Worm (Caenorhabditis elegans) whole organism, young adult: Measurements from ENCODE around the gene T23F6.3.

Experiments used
- B0019.2 ChIP-seq: fragments of 200-800 bp; sonication (Bioruptor generic); conservative IDR thresholded peaks from 2 replicates; pipeline ENCODE4 v1.3.6; 2022; ENCODE audit warnings: missing genetic modification reagents, missing genetic modification characterization, missing compliant biosample characterization
- B0035.1 ChIP-seq: sonication (generic microtip); optimal IDR thresholded peaks from 2 replicates; lab custom pipeline; 2016; ENCODE audit warnings: missing genetic modification characterization, mild to moderate bottlenecking, missing compliant biosample characterization, missing genotype, missing genetic modification reagents
- B0336.3 ChIP-seq: fragments of 200-800 bp; sonication (Bioruptor generic); IDR thresholded peaks from 2 replicates; pipeline ENCODE4 v1.3.6; 2022; ENCODE audit warnings: missing genetic modification characterization, missing compliant biosample characterization
- F23B12.7 ChIP-seq: sonication (generic microtip); optimal IDR thresholded peaks from 2 replicates; lab custom pipeline; 2017; ENCODE audit warnings: missing genetic modification characterization, mild to moderate bottlenecking, missing compliant biosample characterization, antibody characterized with exemption, moderate library complexity; ENCODE audit not compliant: insufficient read depth
- F37B4.10 ChIP-seq: fragments of 200-800 bp; sonication (Bioruptor generic); IDR thresholded peaks from 2 replicates; pipeline ENCODE4 v1.3.6; 2022; ENCODE audit warnings: missing genetic modification characterization, missing compliant biosample characterization
- F49E8.2 ChIP-seq: sonication (generic microtip); optimal IDR thresholded peaks from 3 replicates; lab custom pipeline; 2017; ENCODE audit warnings: missing genetic modification characterization, mild to moderate bottlenecking, missing compliant biosample characterization, antibody characterized with exemption, moderate library complexity; ENCODE audit not compliant: insufficient read depth
- F55B11.4 ChIP-seq: sonication (generic microtip); optimal IDR thresholded peaks from 2 replicates; lab custom pipeline; 2016; ENCODE audit warnings: missing compliant biosample characterization, missing genetic modification characterization, borderline replicate concordance; ENCODE audit not compliant: insufficient read depth
- F57A8.1 ChIP-seq: fragments of 200-800 bp; sonication (Bioruptor generic); optimal IDR thresholded peaks from 2 replicates; lab custom pipeline; 2018; ENCODE audit warnings: mild to moderate bottlenecking, missing genetic modification characterization, moderate library complexity, missing compliant biosample characterization
- T26A5.8 ChIP-seq: sonication (generic microtip); optimal IDR thresholded peaks from 2 replicates; lab custom pipeline; 2016; ENCODE audit warnings: missing genetic modification characterization, missing compliant biosample characterization
- Y79H2A.3 ChIP-seq: fragments of 200-800 bp; sonication (Bioruptor generic); conservative IDR thresholded peaks from 2 replicates; pipeline ENCODE4 v1.3.6; 2022; ENCODE audit warnings: missing genetic modification reagents, missing genetic modification characterization, missing compliant biosample characterization
- Y95B8A.8 ChIP-seq: fragments of 200-800 bp; sonication (Bioruptor generic); IDR thresholded peaks from 2 replicates; pipeline ENCODE4 v1.3.6; 2022; ENCODE audit warnings: missing genetic modification reagents, missing genetic modification characterization, missing compliant biosample characterization
- cebp-1 ChIP-seq, 2 experiments: fragments of 200-800 bp in 1 of 2; sonication (Bioruptor generic) in 1 of 2; sonication (generic microtip) in 1 of 2; IDR thresholded peaks in 1 of 2; optimal IDR thresholded peaks in 1 of 2; 2 replicates each; pipeline versions ENCODE4 v1.3.6 to Lab custom; 2017 to 2022; ENCODE audit warnings: missing compliant biosample characterization in 2 of 2, missing genetic modification characterization in 2 of 2, mild to moderate bottlenecking in 1 of 2, missing genetic modification reagents in 1 of 2, moderate library complexity in 1 of 2
- ceh-27 ChIP-seq: fragments of 200-800 bp; sonication (Bioruptor generic); optimal IDR thresholded peaks from 2 replicates; lab custom pipeline; 2018; ENCODE audit warnings: mild to moderate bottlenecking, missing genetic modification characterization, moderate library complexity, missing compliant biosample characterization
- dpff-1 ChIP-seq: sonication (generic microtip); optimal IDR thresholded peaks from 2 replicates; lab custom pipeline; 2017; ENCODE audit warnings: mild to moderate bottlenecking, missing genetic modification characterization, missing compliant biosample characterization
- egl-18 ChIP-seq: fragments of 200-800 bp; sonication (Bioruptor generic); IDR thresholded peaks from 2 replicates; pipeline ENCODE4 v1.3.6; 2022; ENCODE audit warnings: missing genetic modification reagents, missing genetic modification characterization, missing compliant biosample characterization
- egrh-3 ChIP-seq: fragments of 200-800 bp; sonication (Bioruptor generic); IDR thresholded peaks from 2 replicates; pipeline ENCODE4 v1.3.6; 2022; ENCODE audit warnings: missing genetic modification reagents, missing genetic modification characterization, missing compliant biosample characterization
- gei-17 ChIP-seq: fragments of 200-800 bp; sonication (Bioruptor generic); optimal IDR thresholded peaks from 2 replicates; lab custom pipeline; 2018; ENCODE audit warnings: mild to moderate bottlenecking, missing genetic modification characterization, missing compliant biosample characterization
- hlh-12 ChIP-seq: sonication (generic microtip); optimal IDR thresholded peaks from 2 replicates; lab custom pipeline; 2016; ENCODE audit warnings: missing genetic modification characterization, missing compliant biosample characterization
- hmg-1.2 ChIP-seq: fragments of 200-800 bp; sonication (Bioruptor generic); IDR thresholded peaks from 2 replicates; pipeline ENCODE4 v1.3.6; 2022; ENCODE audit warnings: missing genetic modification reagents, missing genetic modification characterization, missing compliant biosample characterization
- let-526 ChIP-seq: fragments of 200-800 bp; sonication (Bioruptor generic); IDR thresholded peaks from 2 replicates; pipeline ENCODE4 v1.3.6; 2022; ENCODE audit warnings: missing genetic modification reagents, missing genetic modification characterization, missing compliant biosample characterization
- let-607 ChIP-seq, 2 experiments: fragments of 200-800 bp in 1 of 2; sonication (Bioruptor generic) in 1 of 2; sonication (generic microtip) in 1 of 2; optimal IDR thresholded peaks; 2 replicates each; lab custom pipeline; 2016 to 2018; ENCODE audit warnings: mild to moderate bottlenecking in 2 of 2, missing compliant biosample characterization in 2 of 2, missing genetic modification characterization in 2 of 2, moderate library complexity in 2 of 2, missing genotype in 1 of 2
- lin-35 ChIP-seq, 3 experiments: fragments of 150-350 bp in 2 of 3; sonication (generic microtip) in 1 of 3; optimal IDR thresholded peaks; 2 replicates each; lab custom pipeline; 2014 to 2018; ENCODE audit warnings: missing biosample characterization in 3 of 3, missing genetic modification characterization in 3 of 3, missing genetic modification reagents in 3 of 3
- lin-54 ChIP-seq: fragments of 200-800 bp; sonication (Bioruptor generic); optimal IDR thresholded peaks from 2 replicates; lab custom pipeline; 2018; ENCODE audit warnings: mild to moderate bottlenecking, missing genetic modification characterization, missing compliant biosample characterization
- lsl-1 ChIP-seq: fragments of 200-800 bp; sonication (Bioruptor generic); optimal IDR thresholded peaks from 2 replicates; lab custom pipeline; 2018; ENCODE audit warnings: mild to moderate bottlenecking, missing genetic modification characterization, moderate library complexity, missing compliant biosample characterization
- madf-6 ChIP-seq: fragments of 200-800 bp; sonication (Bioruptor generic); IDR thresholded peaks from 2 replicates; pipeline ENCODE4 v1.3.6; 2022; ENCODE audit warnings: missing genetic modification reagents, missing genetic modification characterization, missing compliant biosample characterization
- mel-28 ChIP-seq: sonication (generic microtip); optimal IDR thresholded peaks from 2 replicates; lab custom pipeline; 2016; ENCODE audit warnings: borderline replicate concordance, mild to moderate bottlenecking, missing genetic modification characterization, missing compliant biosample characterization
- mes-4 ChIP-seq: sonication (generic microtip); optimal IDR thresholded peaks from 2 replicates; lab custom pipeline; 2016; ENCODE audit warnings: missing genotype, missing genetic modification characterization, missing compliant biosample characterization
- nfyb-1 ChIP-seq: fragments of 200-800 bp; sonication (Bioruptor generic); IDR thresholded peaks from 2 replicates; pipeline ENCODE4 v1.3.6; 2022; ENCODE audit warnings: missing genetic modification reagents, missing genetic modification characterization, missing compliant biosample characterization
- nhr-80 ChIP-seq: sonication (generic microtip); optimal IDR thresholded peaks from 2 replicates; lab custom pipeline; 2016; ENCODE audit warnings: missing genetic modification characterization, missing compliant biosample characterization
- pbrm-1 ChIP-seq: fragments of 200-800 bp; sonication (Bioruptor generic); IDR thresholded peaks from 2 replicates; pipeline ENCODE4 v1.3.6; 2022; ENCODE audit warnings: missing genetic modification reagents, missing genetic modification characterization, missing compliant biosample characterization
- rcor-1 ChIP-seq: fragments of 200-800 bp; sonication (Bioruptor generic); IDR thresholded peaks from 2 replicates; pipeline ENCODE4 v1.3.6; 2022; ENCODE audit warnings: missing genetic modification reagents, missing genetic modification characterization, missing compliant biosample characterization
- rec-8 ChIP-seq, 2 experiments: sonication (generic microtip); optimal IDR thresholded peaks; 2 replicates each; lab custom pipeline; 2016; ENCODE audit warnings: mild to moderate bottlenecking in 2 of 2, missing genetic modification characterization in 2 of 2, missing genetic modification reagents in 2 of 2, missing genotype in 2 of 2, missing biosample characterization in 1 of 2, missing compliant biosample characterization in 1 of 2, moderate library complexity in 1 of 2
- repo-1 ChIP-seq: sonication (generic microtip); optimal IDR thresholded peaks from 2 replicates; lab custom pipeline; 2017; ENCODE audit warnings: mild to moderate bottlenecking, missing genetic modification characterization, missing compliant biosample characterization
- sdz-38 ChIP-seq: sonication (generic microtip); optimal IDR thresholded peaks from 2 replicates; lab custom pipeline; 2016; ENCODE audit warnings: missing genotype, missing genetic modification characterization, missing compliant biosample characterization
- snpc-1.1 ChIP-seq: sonication (generic microtip); optimal IDR thresholded peaks from 2 replicates; lab custom pipeline; 2017; ENCODE audit warnings: missing genetic modification characterization, mild to moderate bottlenecking, missing compliant biosample characterization, antibody characterized with exemption, moderate library complexity, missing genotype, missing genetic modification reagents; ENCODE audit not compliant: insufficient read depth
- snpc-1.3 ChIP-seq: sonication (generic microtip); optimal IDR thresholded peaks from 2 replicates; lab custom pipeline; 2017; ENCODE audit warnings: missing genetic modification characterization, mild to moderate bottlenecking, missing compliant biosample characterization, antibody characterized with exemption, moderate library complexity, missing genotype, missing genetic modification reagents; ENCODE audit not compliant: insufficient read depth
- snpc-3.4 ChIP-seq: sonication (generic microtip); optimal IDR thresholded peaks from 2 replicates; lab custom pipeline; 2017; ENCODE audit warnings: missing genetic modification characterization, mild to moderate bottlenecking, missing compliant biosample characterization, antibody characterized with exemption, moderate library complexity, missing genotype, missing genetic modification reagents
- tbp1 ChIP-seq: fragments of 200-800 bp; sonication (Bioruptor generic); optimal IDR thresholded peaks from 2 replicates; lab custom pipeline; 2018; ENCODE audit warnings: mild to moderate bottlenecking, missing genetic modification characterization, missing compliant biosample characterization
- zfh-2 ChIP-seq: fragments of 200-800 bp; sonication (Bioruptor generic); conservative IDR thresholded peaks from 2 replicates; pipeline ENCODE4 v1.3.6; 2022; ENCODE audit warnings: missing genetic modification reagents, missing genetic modification characterization, missing compliant biosample characterization
- ztf-18 ChIP-seq: sonication (generic microtip); optimal IDR thresholded peaks from 2 replicates; lab custom pipeline; 2016; ENCODE audit warnings: missing genotype, mild to moderate bottlenecking, missing genetic modification characterization, missing compliant biosample characterization
- ztf-22 ChIP-seq: fragments of 200-800 bp; sonication (Bioruptor generic); optimal IDR thresholded peaks from 2 replicates; lab custom pipeline; 2018; ENCODE audit warnings: mild to moderate bottlenecking, missing genetic modification characterization, moderate library complexity, missing compliant biosample characterization
- ztf-6 ChIP-seq: fragments of 200-800 bp; sonication (Bioruptor generic); IDR thresholded peaks from 2 replicates; pipeline ENCODE4 v1.3.6; 2022; ENCODE audit warnings: missing genetic modification reagents, missing genetic modification characterization, missing compliant biosample characterization

The T23F6.3 gene

DNA sequence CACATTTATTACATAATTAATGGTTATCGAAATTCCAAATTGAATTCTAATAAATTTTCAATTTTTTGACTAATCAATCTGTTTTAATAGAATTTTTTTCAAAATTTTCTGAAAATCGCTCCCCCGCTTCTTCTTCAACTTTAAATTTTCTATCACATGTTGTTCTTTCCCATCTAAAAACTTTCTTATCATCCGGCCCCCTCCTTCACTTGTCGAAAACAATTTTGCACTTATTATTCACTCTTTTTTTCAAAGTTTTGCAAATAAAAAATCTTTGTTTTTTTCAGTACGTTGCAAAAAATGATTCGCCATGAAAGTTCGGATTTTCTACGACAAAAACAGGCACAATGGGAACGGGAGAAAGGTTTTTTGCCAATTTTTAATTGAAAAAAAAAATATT lies 36.2 kb downstream of the T23F6.3 start, which contains the start of gene T23B5.3 (continued):
- TF ChIP-seq mel-28 (tag; lab: Kevin White, UChicago) (no peak), rec-8 (tag; optimal IDR thresholded peaks at IDR 0.05; lab: Kevin White, UChicago) (no peak)

DNA sequence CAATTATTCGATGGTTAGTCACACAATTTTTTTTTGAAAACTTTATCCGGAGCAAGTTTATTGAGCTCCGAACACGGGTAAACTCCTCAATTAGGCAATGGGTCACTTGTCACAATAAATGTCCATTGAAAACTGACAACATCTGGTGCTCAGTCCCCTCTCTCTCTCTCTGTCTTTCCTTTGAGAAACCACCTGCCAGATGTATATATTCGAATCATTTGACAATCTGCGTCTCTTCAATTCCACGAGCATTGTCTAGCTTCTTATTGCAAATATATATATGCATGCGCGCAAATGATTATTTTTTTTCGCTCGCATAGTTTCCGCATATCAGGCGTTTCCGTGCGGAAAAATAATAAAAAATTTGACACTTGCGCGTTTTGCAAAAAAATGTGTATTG lies 38.7 kb downstream of the T23F6.3 start:
- TF ChIP-seq dpff-1 (tag; lab: Kevin White, UChicago) = no peak
- no peak for TF ChIP-seq nfyb-1 (GFP tag; lab: Robert Waterston, UW)
- TF ChIP-seq hlh-12 (tag; lab: Kevin White, UChicago) = no peak
- TF ChIP-seq hmg-1.2 (GFP tag; lab: Robert Waterston, UW) = no peak
- no peak for TF ChIP-seq F37B4.10
- TF ChIP-seq ztf-22 (GFP tag; lab: Kevin White, UChicago) = no peak
- no peak for TF ChIP-seq let-607 (tag; optimal IDR thresholded peaks at IDR 0.05; lab: Kevin White, UChicago)
- no peak for TF ChIP-seq nhr-80 (tag; lab: Kevin White, UChicago)
- TF ChIP-seq repo-1 (tag; lab: Kevin White, UChicago) = no peak
- TF ChIP-seq gei-17 (GFP tag; lab: Kevin White, UChicago) = no peak
- no peak for TF ChIP-seq ztf-18 (tag; lab: Kevin White, UChicago)
- TF ChIP-seq snpc-1.1 (tag; lab: Kevin White, UChicago) = no peak
- no peak for TF ChIP-seq B0019.2 (GFP tag; lab: Robert Waterston, UW)
- no peak for TF ChIP-seq Y79H2A.3 (GFP tag; lab: Robert Waterston, UW)

DNA sequence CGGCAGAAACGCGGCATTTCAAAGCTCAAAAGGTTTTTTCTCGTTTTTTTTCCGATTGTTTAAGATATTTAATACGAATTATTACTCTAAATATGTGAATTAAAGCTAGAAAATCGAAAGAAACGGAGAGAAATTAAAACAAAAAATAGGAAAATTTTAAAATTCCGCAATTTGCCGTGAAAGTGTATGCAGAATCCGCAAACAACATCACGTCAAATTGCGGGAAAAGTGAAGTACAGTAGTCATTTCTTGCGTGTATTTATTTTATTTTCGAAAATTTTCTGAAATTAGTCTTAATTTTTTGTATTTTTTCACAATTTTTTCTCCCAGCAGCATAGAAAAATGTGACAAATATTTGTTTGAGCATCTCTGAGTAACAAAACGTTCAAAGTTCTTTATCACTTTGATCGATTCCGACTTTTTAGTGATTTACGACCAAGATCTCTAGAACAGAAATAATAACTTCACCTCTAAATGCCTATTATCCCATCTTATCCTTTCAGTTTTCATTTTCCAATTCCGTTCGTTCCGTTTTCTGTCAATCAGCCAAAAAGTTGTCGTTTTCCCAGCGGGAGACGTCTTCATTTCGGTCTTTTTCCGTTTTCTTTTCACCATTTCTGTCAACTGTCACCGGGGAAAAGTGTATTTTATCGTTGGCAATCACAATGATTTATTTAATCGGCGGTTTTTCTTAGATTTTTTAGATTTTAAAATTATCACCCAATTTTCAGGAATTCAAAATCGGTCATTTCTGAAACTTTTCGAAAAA lies 39.5 kb downstream of the T23F6.3 start:
- TF ChIP-seq F55B11.4 (tag; lab: Kevin White, UChicago) = no peak
- TF ChIP-seq snpc-1.3 (tag; lab: Kevin White, UChicago) = peak; percentile 54
- no peak for TF ChIP-seq egrh-3 (GFP tag; lab: Robert Waterston, UW)
- no peak for TF ChIP-seq egl-18
- TF ChIP-seq hmg-1.2 (GFP tag; lab: Robert Waterston, UW) = peak; percentile 23; the same call in 1 of the 2 replicates
- TF ChIP-seq lin-54 (GFP tag; lab: Kevin White, UChicago) = peak; percentile 49
- no peak for TF ChIP-seq zfh-2
- no peak for TF ChIP-seq cebp-1 (GFP tag; IDR thresholded peaks at IDR 0.05; lab: Robert Waterston, UW)
- no peak for TF ChIP-seq cebp-1 (tag; optimal IDR thresholded peaks at IDR 0.05; lab: Kevin White, UChicago)
- no peak for TF ChIP-seq let-526 (GFP tag; lab: Robert Waterston, UW)
- TF ChIP-seq B0035.1 (tag; lab: Kevin White, UChicago) = no peak
- no peak for TF ChIP-seq B0336.3
- TF ChIP-seq F23B12.7 (tag; lab: Kevin White, UChicago) = no peak
- no peak for TF ChIP-seq pbrm-1 (GFP tag; lab: Robert Waterston, UW)
- peak; percentile 51; the same call in 1 of the 2 replicates for TF ChIP-seq madf-6 (GFP tag; lab: Robert Waterston, UW)
- TF ChIP-seq snpc-3.4 (tag; lab: Kevin White, UChicago) = peak; percentile 10
- no peak for TF ChIP-seq sdz-38 (tag; lab: Kevin White, UChicago)
- no peak for TF ChIP-seq ceh-27 (GFP tag; lab: Kevin White, UChicago)
- TF ChIP-seq mes-4 (tag; lab: Kevin White, UChicago) = no peak
- TF ChIP-seq Y79H2A.3 (GFP tag; lab: Robert Waterston, UW) = no peak
- no peak for TF ChIP-seq lin-35 (GFP tag; optimal IDR thresholded peaks at IDR 0.05; lab: Kevin White, UChicago)
- TF ChIP-seq Y95B8A.8 = no peak
- TF ChIP-seq tbp1 (GFP tag; lab: Kevin White, UChicago) = peak; percentile 17
- TF ChIP-seq ztf-6 (GFP tag; lab: Robert Waterston, UW) = no peak
- peak; percentile 80 for TF ChIP-seq lsl-1 (GFP tag; lab: Kevin White, UChicago)
- no peak for TF ChIP-seq rcor-1 (GFP tag; lab: Robert Waterston, UW)
- TF ChIP-seq T26A5.8 (tag; lab: Kevin White, UChicago) = no peak
- no peak for TF ChIP-seq F57A8.1 (GFP tag; lab: Kevin White, UChicago)
- TF ChIP-seq F49E8.2 = peak; percentile 39
